Worm (Caenorhabditis elegans): Measurements from ENCODE around the gene smf-1.

smf-1 gene

ce11 chrX:6742011-6742683 is 19.3 kb upstream of the smf-1 start, which contains the start of gene mdl-1:
mdl-1 (plus strand) TSS chrX:6742351.
- TF ChIP-seq rcor-1 (GFP tag; IDR thresholded peaks at IDR 0.05) (peak; percentile 60), xnd-1 (tag; optimal IDR thresholded peaks at IDR 0.05) (no peak), snpc-3.4 (tag; optimal IDR thresholded peaks at IDR 0.05) (peak; percentile 6), ets-4 (GFP tag; optimal IDR thresholded peaks at IDR 0.05) (no peak), nhr-27 (tag; optimal IDR thresholded peaks at IDR 0.05) (peak; percentile 53), F57C9.4 (tag; optimal IDR thresholded peaks at IDR 0.05) (no peak), atf-7 (tag; optimal IDR thresholded peaks at IDR 0.05) (peak; percentile 51), zim-3 (tag; optimal IDR thresholded peaks at IDR 0.05) (peak; percentile 4), B0035.1 (tag; optimal IDR thresholded peaks at IDR 0.05) (no peak), tbp1 (GFP tag; optimal IDR thresholded peaks at IDR 0.05) (peak; percentile 44), pha-4 (tag; optimal IDR thresholded peaks at IDR 0.05) (peak; percentile 75), chd-7 (tag; optimal IDR thresholded peaks at IDR 0.05) (peak; percentile 93), K11D2.4 (GFP tag; IDR thresholded peaks at IDR 0.05) (peak; percentile 69; the same call in 1 of the 2 replicates), zfh-2 (GFP tag; conservative IDR thresholded peaks at IDR 0.05) (peak; percentile 98), ZK185.1 (tag; optimal IDR thresholded peaks at IDR 0.05; ENCODE audit: poor library complexity, severe bottlenecking) (peak; percentile 58), gei-17 (GFP tag; optimal IDR thresholded peaks at IDR 0.05) (peak; percentile 65), let-607 (tag; optimal IDR thresholded peaks at IDR 0.05) (peak in 1 of 2 experiments; percentile 28), lin-35 (GFP tag; optimal IDR thresholded peaks at IDR 0.05) (peak in 1 of 3 experiments; percentile 14), lin-40 (tag; optimal IDR thresholded peaks at IDR 0.05) (peak; percentile 68), ceh-100 (GFP tag; IDR thresholded peaks at IDR 0.05) (0 out of 2 replicates have a peak, but pooled peaks have one; percentile 18), him-1 (tag; optimal IDR thresholded peaks at IDR 0.05) (no peak), F22D6.2 (tag; optimal IDR thresholded peaks at IDR 0.05) (peak; percentile 59), lin-54 (GFP tag; optimal IDR thresholded peaks at IDR 0.05) (peak; percentile 38), T07F8.4 (tag; optimal IDR thresholded peaks at IDR 0.05) (no peak), ccch-3 (GFP tag; optimal IDR thresholded peaks at IDR 0.05) (no peak), snpc-4 (GFP tag; optimal IDR thresholded peaks at IDR 0.05) (peak; percentile 39), snpc-4 (tag; optimal IDR thresholded peaks at IDR 0.05) (peak in 3 of 4 experiments; percentile 10 to 23 (median 16)), lir-1 (GFP tag; conservative IDR thresholded peaks at IDR 0.05) (peak; percentile 30; the same call in 1 of the 2 replicates), lin-26 (GFP tag; IDR thresholded peaks at IDR 0.05) (peak; percentile 33; the same call in 1 of the 2 replicates), sptf-2 (GFP tag; optimal IDR thresholded peaks at IDR 0.05) (no peak), snpc-1.3 (tag; optimal IDR thresholded peaks at IDR 0.05; ENCODE audit: insufficient read depth) (no peak), dox-1 (GFP tag; IDR thresholded peaks at IDR 0.05) (peak; percentile 70), nhr-80 (tag; optimal IDR thresholded peaks at IDR 0.05) (peak; percentile 37), mcd-1 (GFP tag; IDR thresholded peaks at IDR 0.05) (peak; percentile 70), egrh-3 (GFP tag; IDR thresholded peaks at IDR 0.05) (peak; percentile 86), ceh-58 (GFP tag; IDR thresholded peaks at IDR 0.05) (no peak), ztf-22 (GFP tag; optimal IDR thresholded peaks at IDR 0.05) (peak; percentile 64), ceh-40 (GFP tag; IDR thresholded peaks at IDR 0.05) (0 out of 2 replicates have a peak, but pooled peaks have one; percentile 52), K12H6.12 (tag; optimal IDR thresholded peaks at IDR 0.05) (peak; percentile 92), F57A8.1 (GFP tag; optimal IDR thresholded peaks at IDR 0.05) (no peak), nfyb-1 (GFP tag; IDR thresholded peaks at IDR 0.05) (peak; percentile 90), madf-6 (GFP tag; IDR thresholded peaks at IDR 0.05) (peak; percentile 34; the same call in 1 of the 2 replicates), ekl-4 (GFP tag; IDR thresholded peaks at IDR 0.05) (peak; percentile 40; the same call in 1 of the 2 replicates), cebp-2 (GFP tag; IDR thresholded peaks at IDR 0.05) (0 out of 2 replicates have a peak, but pooled peaks have one; percentile 54), cebp-1 (GFP tag; IDR thresholded peaks at IDR 0.05) (peak; percentile 69), cebp-1 (tag; optimal IDR thresholded peaks at IDR 0.05) (peak; percentile 85)
